Fruit fly (Drosophila melanogaster): ENCODE results near the gene Bdbt.

The Bdbt gene

dm6 chr3R:21096532-21097143, 22.0 kb downstream of the Bdbt start:
- TF ChIP-seq hb (GFP tag; IDR thresholded peaks at IDR 0.05; ENCODE audit: partially characterized antibody) (no peak), nerfin-1 (tag; optimal IDR thresholded peaks at IDR 0.05) (peak; percentile 30), ap (GFP tag; IDR thresholded peaks at IDR 0.05) (no peak), CG12659 (GFP tag; optimal IDR thresholded peaks at IDR 0.05) (no peak), Dll (GFP tag; IDR thresholded peaks at IDR 0.05; ENCODE audit: partially characterized antibody) (peak; percentile 42; the same call in 1 of the 4 replicates), CG6689 (GFP tag; IDR thresholded peaks at IDR 0.05) (peak; percentile 49), sr (GFP tag; IDR thresholded peaks at IDR 0.05) (0 out of 3 replicates have a peak, but pooled peaks have one; percentile 11), crol (GFP tag; IDR thresholded peaks at IDR 0.05) (peak; percentile 13; the same call in 1 of the 2 replicates), tll (GFP tag; optimal IDR thresholded peaks at IDR 0.05) (peak in 1 of 2 experiments; percentile 32), onecut (GFP tag; IDR thresholded peaks at IDR 0.05) (peak; percentile 87), hkb (optimal IDR thresholded peaks at IDR 0.05) (no peak), hkb (GFP tag; IDR thresholded peaks at IDR 0.05) (0 out of 2 replicates have a peak, but pooled peaks have one; percentile 14), psq (GFP tag; optimal IDR thresholded peaks at IDR 0.05) (no peak), pros (GFP tag; optimal IDR thresholded peaks at IDR 0.05) (peak; percentile 51), E2f1 (GFP tag; IDR thresholded peaks at IDR 0.05) (no peak), CG4854 (GFP tag; optimal IDR thresholded peaks at IDR 0.05) (no peak), MBD-R2 (GFP tag; IDR thresholded peaks at IDR 0.05) (0 out of 2 replicates have a peak, but pooled peaks have one; percentile 10), CG3726 (GFP tag; IDR thresholded peaks at IDR 0.05) (no peak), CG6791 (GFP tag; IDR thresholded peaks at IDR 0.05; ENCODE audit: partially characterized antibody) (peak; percentile 39; the same call in 1 of the 3 replicates), toy (GFP tag; IDR thresholded peaks at IDR 0.05) (no peak), ems (GFP tag; optimal IDR thresholded peaks at IDR 0.05) (no peak), insv (GFP tag; optimal IDR thresholded peaks at IDR 0.05) (peak in 1 of 2 experiments; percentile 18), Trl (optimal IDR thresholded peaks at IDR 0.05) (peak; percentile 70 to 72), Trl (GFP tag; optimal IDR thresholded peaks at IDR 0.05) (no peak), gce (GFP tag; IDR thresholded peaks at IDR 0.05) (0 out of 3 replicates have a peak, but pooled peaks have one; percentile 13), chn (GFP tag; optimal IDR thresholded peaks at IDR 0.05) (peak; percentile 27), HLHmδ (GFP tag; optimal IDR thresholded peaks at IDR 0.05) (no peak), sna (GFP tag; IDR thresholded peaks at IDR 0.05; ENCODE audit: partially characterized antibody) (no peak), Scr (GFP tag; IDR thresholded peaks at IDR 0.05; ENCODE audit: partially characterized antibody) (0 out of 2 replicates have a peak, but pooled peaks have one; percentile 6), cg (GFP tag; optimal IDR thresholded peaks at IDR 0.05) (peak; percentile 55)

- peak; percentile 5 to 53 for TF ChIP-seq Trl (optimal IDR thresholded peaks at IDR 0.05)
- no peak for TF ChIP-seq Trl (GFP tag; optimal IDR thresholded peaks at IDR 0.05)
- peak; percentile 87 for TF ChIP-seq crol (GFP tag; IDR thresholded peaks at IDR 0.05)
- peak; percentile 33 for TF ChIP-seq kay (GFP tag; optimal IDR thresholded peaks at IDR 0.05)
- no peak for TF ChIP-seq slp2 (GFP tag; optimal IDR thresholded peaks at IDR 0.05)
- TF ChIP-seq Blimp-1 (GFP tag; optimal IDR thresholded peaks at IDR 0.05), result peak; percentile 93
These were observed 24.4 kb downstream of the Bdbt start for dm6 chr3R:21094292-21094691.

dm6 chr3R:21092829-21093228, 25.8 kb downstream of the Bdbt start:
- TF ChIP-seq ase (GFP tag; IDR thresholded peaks at IDR 0.05) (no peak), CG7786 (GFP tag; optimal IDR thresholded peaks at IDR 0.05) (no peak), Neu2 (GFP tag; optimal IDR thresholded peaks at IDR 0.05; ENCODE audit: borderline replicate concordance) (no peak), CG17802 (tag; optimal IDR thresholded peaks at IDR 0.05) (no peak), bab2 (GFP tag; optimal IDR thresholded peaks at IDR 0.05) (no peak), CG3838 (GFP tag; optimal IDR thresholded peaks at IDR 0.05) (no peak), dan (GFP tag; IDR thresholded peaks at IDR 0.05) (no peak), CG9727 (GFP tag; optimal IDR thresholded peaks at IDR 0.05) (no peak), gem (tag; optimal IDR thresholded peaks at IDR 0.05) (peak; percentile 52), CG14441 (GFP tag; IDR thresholded peaks at IDR 0.05) (no peak), CG8359 (GFP tag; optimal IDR thresholded peaks at IDR 0.05; ENCODE audit: borderline replicate concordance) (no peak), CG11398 (GFP tag; optimal IDR thresholded peaks at IDR 0.05) (no peak), abd-A (tag; optimal IDR thresholded peaks at IDR 0.05) (no peak), CG30403 (GFP tag; optimal IDR thresholded peaks at IDR 0.05) (peak; percentile 5), Bgb (GFP tag; IDR thresholded peaks at IDR 0.05; ENCODE audit: partially characterized antibody) (no peak), Spps (tag; optimal IDR thresholded peaks at IDR 0.05) (no peak)
